Fruit fly (Drosophila melanogaster) whole organism, adult: ENCODE data around the gene Tis11.

Source experiments
- CG11617 ChIP-seq: fragments of 200-800 bp; sonication (Bioruptor generic); optimal IDR thresholded peaks from 2 replicates; lab custom pipeline; 2017; ENCODE audit warnings: mild to moderate bottlenecking, missing biosample characterization, missing genetic modification reagents, missing genetic modification characterization
- CG12768 ChIP-seq: fragments of 200-800 bp; sonication (Bioruptor generic); optimal IDR thresholded peaks from 2 replicates; lab custom pipeline; 2017; ENCODE audit warnings: missing biosample characterization, missing genetic modification characterization, mild to moderate bottlenecking, moderate library complexity, missing genetic modification reagents
- CG14711 ChIP-seq: fragments of 200-800 bp; sonication (Bioruptor generic); optimal IDR thresholded peaks from 2 replicates; lab custom pipeline; 2018; ENCODE audit warnings: missing biosample characterization, mild to moderate bottlenecking, missing genetic modification characterization, moderate library complexity
- CG1620 ChIP-seq: fragments of 200-800 bp; sonication (Bioruptor generic); optimal IDR thresholded peaks from 2 replicates; lab custom pipeline; 2016; ENCODE audit warnings: missing biosample characterization, missing genetic modification characterization
- CG33017 ChIP-seq: fragments of 200-800 bp; sonication (Bioruptor generic); optimal IDR thresholded peaks from 2 replicates; lab custom pipeline; 2018; ENCODE audit warnings: missing biosample characterization, mild to moderate bottlenecking, missing genetic modification characterization, moderate library complexity
- CG5204 ChIP-seq: fragments of 200-800 bp; sonication (Bioruptor generic); optimal IDR thresholded peaks from 2 replicates; lab custom pipeline; 2016; ENCODE audit warnings: missing biosample characterization, missing genetic modification characterization
- CG7045 ChIP-seq: fragments of 200-800 bp; sonication (Bioruptor generic); optimal IDR thresholded peaks from 2 replicates; lab custom pipeline; 2017; ENCODE audit warnings: missing biosample characterization, mild to moderate bottlenecking, missing genetic modification characterization
- CG7101 ChIP-seq: fragments of 200-800 bp; sonication (Bioruptor generic); optimal IDR thresholded peaks from 2 replicates; lab custom pipeline; 2018; ENCODE audit warnings: missing biosample characterization, mild to moderate bottlenecking, missing genetic modification characterization, moderate library complexity
- Clk ChIP-seq: fragments of 200-800 bp; sonication (Bioruptor generic); optimal IDR thresholded peaks from 2 replicates; lab custom pipeline; 2017; ENCODE audit warnings: missing biosample characterization, missing genetic modification characterization
- Crg-1 ChIP-seq: fragments of 200-800 bp; sonication (Bioruptor generic); optimal IDR thresholded peaks from 2 replicates; lab custom pipeline; 2016; ENCODE audit warnings: missing biosample characterization, missing genetic modification characterization
- Hr96 ChIP-seq: fragments of 200-800 bp; sonication (Bioruptor generic); optimal IDR thresholded peaks from 2 replicates; lab custom pipeline; 2016; ENCODE audit warnings: missing biosample characterization, missing genetic modification characterization
- Mnt ChIP-seq: fragments of 200-800 bp; sonication (Bioruptor generic); optimal IDR thresholded peaks from 2 replicates; lab custom pipeline; 2016; ENCODE audit warnings: missing biosample characterization, mild to moderate bottlenecking, missing genetic modification characterization
- bab1 ChIP-seq: fragments of 200-800 bp; sonication (Bioruptor generic); optimal IDR thresholded peaks from 3 replicates; lab custom pipeline; 2019; ENCODE audit warnings: missing biosample characterization, mild to moderate bottlenecking, missing genetic modification characterization, moderate library complexity
- cic ChIP-seq: fragments of 200-800 bp; sonication (Bioruptor generic); optimal IDR thresholded peaks from 2 replicates; lab custom pipeline; 2017; ENCODE audit warnings: missing biosample characterization, mild to moderate bottlenecking, missing genetic modification characterization, moderate library complexity
- cnc ChIP-seq, 2 experiments: fragments of >200 bp; optimal IDR thresholded peaks; 2 replicates each; lab custom pipeline; 2017
- kay ChIP-seq: fragments of 200-800 bp; sonication (Bioruptor generic); peaks from one replicate; lab custom pipeline; 2016; ENCODE audit warnings: missing biosample characterization, missing genetic modification characterization, borderline replicate concordance
- ovo ChIP-seq: fragments of 200-800 bp; sonication (Bioruptor generic); optimal IDR thresholded peaks from 2 replicates; lab custom pipeline; 2016; ENCODE audit warnings: missing biosample characterization, missing genetic modification characterization
- pad ChIP-seq: fragments of 200-800 bp; sonication (Bioruptor generic); optimal IDR thresholded peaks from 3 replicates; lab custom pipeline; 2017; ENCODE audit warnings: missing biosample characterization, missing genetic modification characterization, mild to moderate bottlenecking, moderate library complexity, missing genetic modification reagents
- tj ChIP-seq: fragments of 200-800 bp; sonication (Bioruptor generic); optimal IDR thresholded peaks from 3 replicates; lab custom pipeline; 2017; ENCODE audit warnings: missing biosample characterization, mild to moderate bottlenecking, missing genetic modification characterization, moderate library complexity
- toe ChIP-seq: fragments of 200-800 bp; sonication (Bioruptor generic); optimal IDR thresholded peaks from 2 replicates; lab custom pipeline; 2016; ENCODE audit warnings: missing biosample characterization, missing genetic modification characterization

Tis11 gene

dm6 chrX:12654288-12654729, 4.9 kb upstream of the Tis11 start:
- TF ChIP-seq tj (GFP tag; lab: Kevin White, UChicago) (peak; percentile 51), CG12768 (no peak), bab1 (GFP tag; lab: Kevin White, UChicago) (peak; percentile 54), cic (GFP tag; lab: Kevin White, UChicago) (peak; percentile 84), ovo (GFP tag; lab: Kevin White, UChicago) (peak; percentile 51), Hr96 (GFP tag; lab: Kevin White, UChicago) (no peak), toe (GFP tag; lab: Kevin White, UChicago) (no peak), cnc (optimal IDR thresholded peaks at IDR 0.05; lab: Kevin White, UChicago) (no peak), Crg-1 (GFP tag; lab: Kevin White, UChicago) (peak; percentile 58), CG11617 (GFP tag; lab: Kevin White, UChicago) (peak; percentile 26), kay (GFP tag; lab: Kevin White, UChicago) (peak; percentile 97), CG5204 (GFP tag; lab: Kevin White, UChicago) (no peak), CG33017 (peak; percentile 27), CG14711 (tag; lab: Kevin White, UChicago) (peak; percentile 29), CG7101 (peak; percentile 45), Clk (GFP tag; lab: Kevin White, UChicago) (no peak), CG1620 (GFP tag; lab: Kevin White, UChicago) (peak; percentile 36), CG7045 (GFP tag; lab: Kevin White, UChicago) (no peak), Mnt (GFP tag; lab: Kevin White, UChicago) (peak; percentile 75), pad (GFP tag; lab: Kevin White, UChicago) (peak; percentile 96)

dm6 chrX:12658400-12658998, 716 bp upstream of the Tis11 start:
- no peak for TF ChIP-seq CG12768
- TF ChIP-seq pad (GFP tag; lab: Kevin White, UChicago): no peak
- TF ChIP-seq kay (GFP tag; lab: Kevin White, UChicago): peak; percentile 90

- peak; percentile 24 for TF ChIP-seq bab1 (GFP tag; lab: Kevin White, UChicago)
- TF ChIP-seq CG33017: peak; percentile 7
- TF ChIP-seq Crg-1 (GFP tag; lab: Kevin White, UChicago): no peak
- TF ChIP-seq CG7045 (GFP tag; lab: Kevin White, UChicago): no peak
- peak; percentile 73 for TF ChIP-seq cic (GFP tag; lab: Kevin White, UChicago)
- TF ChIP-seq tj (GFP tag; lab: Kevin White, UChicago): peak; percentile 24
- no peak for TF ChIP-seq kay (GFP tag; lab: Kevin White, UChicago)
- no peak for TF ChIP-seq CG14711 (tag; lab: Kevin White, UChicago)
- TF ChIP-seq CG12768: peak; percentile 23
- peak; percentile 39 for TF ChIP-seq ovo (GFP tag; lab: Kevin White, UChicago)
- TF ChIP-seq pad (GFP tag; lab: Kevin White, UChicago): peak; percentile 48
- no peak for TF ChIP-seq toe (GFP tag; lab: Kevin White, UChicago)
- TF ChIP-seq Clk (GFP tag; lab: Kevin White, UChicago): no peak
- TF ChIP-seq CG7101: peak; percentile 59
- no peak for TF ChIP-seq CG5204 (GFP tag; lab: Kevin White, UChicago)
- TF ChIP-seq Mnt (GFP tag; lab: Kevin White, UChicago): peak; percentile 79
- no peak for TF ChIP-seq Hr96 (GFP tag; lab: Kevin White, UChicago)
- no peak for TF ChIP-seq CG1620 (GFP tag; lab: Kevin White, UChicago)
- no peak for TF ChIP-seq cnc (optimal IDR thresholded peaks at IDR 0.05; lab: Kevin White, UChicago)
- peak; percentile 21 for TF ChIP-seq CG11617 (GFP tag; lab: Kevin White, UChicago)
Measured at dm6 chrX:12660030-12660630, 915 bp downstream of the Tis11 start.

dm6 chrX:12661435-12661949, 2.3 kb downstream of the Tis11 start:
- TF ChIP-seq ovo (GFP tag; lab: Kevin White, UChicago) (no peak), CG5204 (GFP tag; lab: Kevin White, UChicago) (no peak), cnc (optimal IDR thresholded peaks at IDR 0.05; lab: Kevin White, UChicago) (no peak), Crg-1 (GFP tag; lab: Kevin White, UChicago) (peak; percentile 19), cic (GFP tag; lab: Kevin White, UChicago) (peak; percentile 59), Mnt (GFP tag; lab: Kevin White, UChicago) (peak; percentile 56), CG11617 (GFP tag; lab: Kevin White, UChicago) (no peak), CG12768 (no peak), toe (GFP tag; lab: Kevin White, UChicago) (no peak), Clk (GFP tag; lab: Kevin White, UChicago) (no peak), Hr96 (GFP tag; lab: Kevin White, UChicago) (no peak), pad (GFP tag; lab: Kevin White, UChicago) (no peak), CG1620 (GFP tag; lab: Kevin White, UChicago) (no peak), CG33017 (no peak), CG7101 (peak; percentile 30), bab1 (GFP tag; lab: Kevin White, UChicago) (peak; percentile 31), kay (GFP tag; lab: Kevin White, UChicago) (peak; percentile 92), tj (GFP tag; lab: Kevin White, UChicago) (peak; percentile 58), CG7045 (GFP tag; lab: Kevin White, UChicago) (peak; percentile 9), CG14711 (tag; lab: Kevin White, UChicago) (no peak)
